Fruit fly (Drosophila melanogaster): Measurements from ENCODE around the gene RpS5a.

Gene RpS5a

DNA sequence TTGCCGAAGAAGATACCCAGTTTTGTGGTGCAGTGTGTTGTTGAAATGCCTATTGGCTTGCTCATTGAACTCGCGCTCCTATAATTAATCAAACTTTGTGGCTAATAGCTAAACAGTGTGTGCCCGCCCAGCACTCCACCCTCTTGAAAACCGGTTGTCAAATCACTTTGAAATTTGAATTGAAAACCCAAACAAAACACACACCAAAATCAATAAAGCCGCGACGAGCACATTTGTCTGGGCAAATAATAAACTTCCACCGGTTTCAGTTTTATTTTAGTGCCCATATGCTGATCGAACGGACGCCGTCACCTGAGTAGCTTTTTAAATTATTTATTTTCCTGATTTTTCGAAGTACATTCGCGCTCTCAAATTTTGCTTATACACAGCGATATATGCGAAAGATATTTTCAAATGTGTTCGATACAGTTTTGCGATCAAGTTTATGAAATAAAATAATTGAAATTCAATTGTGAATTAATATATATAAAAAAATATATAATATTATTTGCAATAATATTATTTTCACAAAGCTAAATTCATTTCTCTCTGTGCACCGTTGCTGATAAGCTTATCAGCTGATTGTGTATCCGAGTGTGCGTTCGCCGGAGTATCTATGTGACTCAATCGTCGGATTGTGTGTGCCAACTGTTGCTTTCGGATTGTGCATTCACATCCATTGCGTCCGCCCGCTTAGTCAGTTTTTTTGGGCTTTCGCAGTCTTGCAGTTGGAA lies 18.2 kb downstream of the RpS5a start (continued):
- peak; percentile 81 for TF ChIP-seq Asciz (GFP tag; optimal IDR thresholded peaks at IDR 0.05)
- no peak for TF ChIP-seq tna (GFP tag; IDR thresholded peaks at IDR 0.05; ENCODE audit: partially characterized antibody)
- TF ChIP-seq Tbp (GFP tag; optimal IDR thresholded peaks at IDR 0.05) = no peak
- TF ChIP-seq CG13775 (GFP tag; optimal IDR thresholded peaks at IDR 0.05) = peak; percentile 56
- TF ChIP-seq crol (GFP tag; IDR thresholded peaks at IDR 0.05) = no peak
- TF ChIP-seq CG8290 (GFP tag; optimal IDR thresholded peaks at IDR 0.05) = peak; percentile 11
- peak in 1 of 2 experiments; percentile 66 for TF ChIP-seq CG8290 (tag; optimal IDR thresholded peaks at IDR 0.05)
- TF ChIP-seq cwo (GFP tag; optimal IDR thresholded peaks at IDR 0.05) = peak; percentile 84
- no peak; the same call in 3 of the 4 replicates for TF ChIP-seq Gug (GFP tag; IDR thresholded peaks at IDR 0.05)
- peak; percentile 71 for TF ChIP-seq CG6254 (GFP tag; optimal IDR thresholded peaks at IDR 0.05)
- TF ChIP-seq Dref (GFP tag; IDR thresholded peaks at IDR 0.05) = no peak
- TF ChIP-seq dan (GFP tag; IDR thresholded peaks at IDR 0.05) = no peak
- no peak for TF ChIP-seq Atf3 (GFP tag; optimal IDR thresholded peaks at IDR 0.05)
- TF ChIP-seq CG42726 (GFP tag; IDR thresholded peaks at IDR 0.05; ENCODE audit: partially characterized antibody) = no peak
- TF ChIP-seq B-H1 (GFP tag; IDR thresholded peaks at IDR 0.05) = peak; percentile 46; the same call in 2 of the 3 replicates
- no peak for TF ChIP-seq her (GFP tag; optimal IDR thresholded peaks at IDR 0.05)
- peak; percentile 59 for TF ChIP-seq CG1602 (GFP tag; optimal IDR thresholded peaks at IDR 0.05)
- TF ChIP-seq fd64A (GFP tag; optimal IDR thresholded peaks at IDR 0.05) = peak; percentile 4
- TF ChIP-seq danr (GFP tag; IDR thresholded peaks at IDR 0.05) = peak; percentile 64
- TF ChIP-seq zen2 (GFP tag; IDR thresholded peaks at IDR 0.05; ENCODE audit: partially characterized antibody) = no peak
- TF ChIP-seq gce (GFP tag; IDR thresholded peaks at IDR 0.05) = no peak; the same call in 2 of the 3 replicates
- TF ChIP-seq Six4 (GFP tag; optimal IDR thresholded peaks at IDR 0.05) = peak; percentile 76
- peak; percentile 55 for TF ChIP-seq ewg (GFP tag; optimal IDR thresholded peaks at IDR 0.05)
- TF ChIP-seq run (tag; optimal IDR thresholded peaks at IDR 0.05) = peak; percentile 53
- 0 out of 3 replicates have a peak, but pooled peaks have one; percentile 54 for TF ChIP-seq CG2199 (GFP tag; IDR thresholded peaks at IDR 0.05)
- no peak for TF ChIP-seq schlank (tag; optimal IDR thresholded peaks at IDR 0.05)
- TF ChIP-seq inv (GFP tag; IDR thresholded peaks at IDR 0.05; ENCODE audit: partially characterized antibody) = no peak
- TF ChIP-seq pzg (GFP tag; optimal IDR thresholded peaks at IDR 0.05) = no peak
- peak; percentile 20 for TF ChIP-seq CG7987 (GFP tag; optimal IDR thresholded peaks at IDR 0.05)
- TF ChIP-seq sd (tag; optimal IDR thresholded peaks at IDR 0.05) = peak; percentile 63
- no peak for TF ChIP-seq knrl (GFP tag; IDR thresholded peaks at IDR 0.05; ENCODE audit: partially characterized antibody)
- peak; percentile 93 for TF ChIP-seq Sox102F (GFP tag; optimal IDR thresholded peaks at IDR 0.05)
- peak; percentile 84 for TF ChIP-seq CG14441 (GFP tag; IDR thresholded peaks at IDR 0.05)
- TF ChIP-seq eve (GFP tag; optimal IDR thresholded peaks at IDR 0.05) = no peak
- TF ChIP-seq grn (GFP tag; optimal IDR thresholded peaks at IDR 0.05) = peak; percentile 38
- TF ChIP-seq Hr78 (GFP tag; optimal IDR thresholded peaks at IDR 0.05) = peak in 1 of 2 experiments; percentile 46
- TF ChIP-seq CG18262 (tag; optimal IDR thresholded peaks at IDR 0.05) = peak; percentile 87
- TF ChIP-seq Eip74EF (GFP tag; optimal IDR thresholded peaks at IDR 0.05) = peak in 1 of 2 experiments; percentile 84
- no peak for TF ChIP-seq ham (GFP tag; IDR thresholded peaks at IDR 0.05)
- TF ChIP-seq disco-r (GFP tag; optimal IDR thresholded peaks at IDR 0.05) = peak; percentile 37
- TF ChIP-seq CG17359 (tag; optimal IDR thresholded peaks at IDR 0.05) = peak; percentile 92
- TF ChIP-seq sens (GFP tag) = peak; percentile 73
- peak; percentile 56; the same call in 1 of the 2 replicates for TF ChIP-seq CG6272 (GFP tag; IDR thresholded peaks at IDR 0.05)
- TF ChIP-seq bcd (GFP tag; optimal IDR thresholded peaks at IDR 0.05) = peak; percentile 76
- no peak for TF ChIP-seq sima (GFP tag; optimal IDR thresholded peaks at IDR 0.05)
- TF ChIP-seq Xrp1 (GFP tag; IDR thresholded peaks at IDR 0.05) = peak; percentile 84
- TF ChIP-seq lov (optimal IDR thresholded peaks at IDR 0.05) = no peak
- no peak for TF ChIP-seq lov (GFP tag; IDR thresholded peaks at IDR 0.05)
- TF ChIP-seq Hey (tag; optimal IDR thresholded peaks at IDR 0.05) = no peak

All from whole organism, embryonic.